Worm (Caenorhabditis elegans): ENCODE measurements around the gene twk-23.

DNA sequence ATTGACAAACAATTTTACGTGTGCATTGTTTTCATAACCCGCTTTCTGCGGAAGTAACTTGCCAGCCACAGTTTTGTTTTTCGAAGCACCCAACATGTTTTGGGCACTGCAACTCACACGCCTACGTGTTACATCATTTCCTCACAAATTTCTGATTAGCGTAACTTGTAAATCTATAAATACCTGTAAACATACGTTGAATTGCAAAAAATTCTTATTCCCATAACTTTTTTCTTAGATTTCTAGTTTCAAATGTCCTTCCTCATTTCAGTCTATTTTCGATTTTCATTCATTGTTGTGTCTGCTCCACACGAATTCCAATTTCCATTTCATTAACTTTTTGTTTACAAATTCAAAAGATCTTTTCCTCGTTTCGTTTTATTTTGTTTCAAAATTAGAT, 17.0 kb upstream of the twk-23 start:
- TF ChIP-seq cog-1 (tag; optimal IDR thresholded peaks at IDR 0.05) (no peak), tab-1 (GFP tag; IDR thresholded peaks at IDR 0.05) (no peak), flt-1 (GFP tag; IDR thresholded peaks at IDR 0.05) (no peak), T22C8.4 (GFP tag; IDR thresholded peaks at IDR 0.05) (no peak), ref-1 (GFP tag; conservative IDR thresholded peaks at IDR 0.05) (no peak), med-1 (GFP tag; optimal IDR thresholded peaks at IDR 0.05; ENCODE audit: insufficient read depth) (no peak)
